Fruit fly (Drosophila melanogaster) whole organism, pupa: ENCODE results near the gene mRpL24.

Experiments used
- CG10348 ChIP-seq: fragments of 200-800 bp; sonication (Bioruptor generic); IDR thresholded peaks from 2 replicates; pipeline ENCODE4 v1.3.6; 2022; ENCODE audit warnings: missing biosample characterization, missing genetic modification characterization
- CG12605 ChIP-seq: fragments of 200-800 bp; sonication (Bioruptor generic); IDR thresholded peaks from 2 replicates; pipeline ENCODE4 v1.3.6; 2022; ENCODE audit warnings: missing biosample characterization, missing genetic modification characterization
- CG13204 ChIP-seq: fragments of 200-800 bp; sonication (Bioruptor generic); optimal IDR thresholded peaks from 2 replicates; lab custom pipeline; 2018; ENCODE audit warnings: missing biosample characterization, mild to moderate bottlenecking, missing genetic modification characterization, moderate library complexity
- CG14655 ChIP-seq: fragments of 200-800 bp; sonication (Bioruptor generic); optimal IDR thresholded peaks from 3 replicates; lab custom pipeline; 2017; ENCODE audit warnings: mild to moderate bottlenecking, missing biosample characterization, missing genetic modification reagents, missing genetic modification characterization
- CG15710 ChIP-seq: fragments of 200-800 bp; sonication (Bioruptor generic); optimal IDR thresholded peaks from 2 replicates; lab custom pipeline; 2018; ENCODE audit warnings: missing biosample characterization, mild to moderate bottlenecking, missing genetic modification characterization, moderate library complexity
- CG17806 ChIP-seq: fragments of 200-800 bp; sonication (Bioruptor generic); optimal IDR thresholded peaks from 2 replicates; lab custom pipeline; 2018; ENCODE audit warnings: missing biosample characterization, mild to moderate bottlenecking, missing genetic modification characterization, moderate library complexity
- CG32121 ChIP-seq: fragments of 200-800 bp; sonication (Bioruptor generic); IDR thresholded peaks from 2 replicates; pipeline ENCODE4 v1.3.6; 2022; ENCODE audit warnings: missing biosample characterization, missing genetic modification characterization
- CG34367 ChIP-seq: fragments of 200-800 bp; sonication (Bioruptor generic); optimal IDR thresholded peaks from 2 replicates; lab custom pipeline; 2018; ENCODE audit warnings: missing biosample characterization, mild to moderate bottlenecking, missing genetic modification characterization
- CG4496 ChIP-seq: fragments of 200-800 bp; sonication (Bioruptor generic); IDR thresholded peaks from 3 replicates; pipeline ENCODE4 v1.3.6; 2022; ENCODE audit warnings: missing biosample characterization, missing genetic modification characterization
- CG8159 ChIP-seq: fragments of 200-800 bp; sonication (Bioruptor generic); optimal IDR thresholded peaks from 3 replicates; lab custom pipeline; 2018; ENCODE audit warnings: missing biosample characterization, mild to moderate bottlenecking, missing genetic modification characterization, moderate library complexity
- CG8301 ChIP-seq: fragments of 200-800 bp; sonication (Bioruptor generic); optimal IDR thresholded peaks from 2 replicates; lab custom pipeline; 2018; ENCODE audit warnings: missing biosample characterization, mild to moderate bottlenecking, missing genetic modification characterization
- CG9948 ChIP-seq: fragments of 200-800 bp; sonication (Bioruptor generic); optimal IDR thresholded peaks from 2 replicates; lab custom pipeline; 2018; ENCODE audit warnings: missing biosample characterization, mild to moderate bottlenecking, missing genetic modification characterization, moderate library complexity
- D1 ChIP-seq: fragments of 200-800 bp; sonication (Bioruptor generic); optimal IDR thresholded peaks from 2 replicates; lab custom pipeline; 2018; ENCODE audit warnings: missing biosample characterization, mild to moderate bottlenecking, missing genetic modification characterization, moderate library complexity
- EcR ChIP-seq: fragments of 200-800 bp; sonication (Bioruptor generic); optimal IDR thresholded peaks from 3 replicates; lab custom pipeline; 2019; ENCODE audit warnings: missing biosample characterization, missing genetic modification characterization, mild to moderate bottlenecking, moderate library complexity, missing genetic modification reagents
- Ets98B ChIP-seq: fragments of 200-800 bp; sonication (Bioruptor generic); IDR thresholded peaks from 2 replicates; pipeline ENCODE4 v1.3.6; 2022; ENCODE audit warnings: missing biosample characterization, missing genetic modification characterization
- Pif1A ChIP-seq: fragments of 200-800 bp; sonication (Bioruptor generic); optimal IDR thresholded peaks from 3 replicates; lab custom pipeline; 2016; ENCODE audit warnings: missing biosample characterization, missing genetic modification characterization
- Pif1B ChIP-seq: fragments of 200-800 bp; sonication (Bioruptor generic); optimal IDR thresholded peaks from 3 replicates; lab custom pipeline; 2016; ENCODE audit warnings: missing biosample characterization, missing genetic modification characterization
- Snoo ChIP-seq: fragments of 200-800 bp; sonication (Bioruptor generic); optimal IDR thresholded peaks from 3 replicates; lab custom pipeline; 2017; ENCODE audit warnings: missing biosample characterization, mild to moderate bottlenecking, missing genetic modification characterization, inconsistent platforms
- fd96Ca ChIP-seq: fragments of 200-800 bp; sonication (Bioruptor generic); IDR thresholded peaks from 3 replicates; pipeline ENCODE4 v1.3.6; 2022; ENCODE audit warnings: missing biosample characterization, missing genetic modification characterization
- gl ChIP-seq: fragments of 200-800 bp; sonication (Bioruptor generic); optimal IDR thresholded peaks from 2 replicates; lab custom pipeline; 2018; ENCODE audit warnings: missing biosample characterization, mild to moderate bottlenecking, missing genetic modification characterization
- rn ChIP-seq: fragments of 200-800 bp; sonication (Bioruptor generic); IDR thresholded peaks from 2 replicates; pipeline ENCODE4 v1.3.6; 2022; ENCODE audit warnings: missing biosample characterization, missing genetic modification characterization

mRpL24 gene

DNA sequence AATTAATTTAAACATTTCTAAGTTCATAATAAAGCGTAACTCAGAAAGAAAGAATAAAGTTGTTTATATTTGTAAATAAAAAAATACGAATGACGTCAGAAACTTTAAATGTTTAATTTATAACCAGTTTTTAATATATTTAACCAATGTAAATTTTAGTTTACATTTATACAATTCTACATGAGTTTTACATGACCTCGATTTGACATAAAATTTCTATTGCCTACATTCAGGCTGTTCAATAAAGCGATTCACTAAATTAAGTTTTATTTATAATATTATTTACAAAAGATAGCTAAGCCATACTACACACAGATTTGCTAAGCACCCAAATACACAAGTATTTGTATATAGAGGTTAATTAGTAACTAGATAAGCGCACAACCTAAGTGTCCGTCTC, 41.3 kb downstream of the mRpL24 start:
- TF ChIP-seq EcR (GFP tag; lab: Kevin White, UChicago) (no peak), CG34367 (tag; lab: Kevin White, UChicago) (no peak), CG10348 (GFP tag; lab: Robert Waterston, UW) (no peak)

dm6 chr2L:4899599-4900559, 45.3 kb downstream of the mRpL24 start:
- no peak for TF ChIP-seq CG8301 (tag; lab: Kevin White, UChicago)
- no peak for TF ChIP-seq rn (GFP tag; lab: Robert Waterston, UW)
- no peak for TF ChIP-seq CG4496 (GFP tag; lab: Robert Waterston, UW)
- TF ChIP-seq CG15710 (tag; lab: Kevin White, UChicago): no peak
- no peak for TF ChIP-seq Pif1B (GFP tag; lab: Kevin White, UChicago)
- TF ChIP-seq CG9948: no peak
- TF ChIP-seq CG13204 (GFP tag; lab: Kevin White, UChicago): no peak
- TF ChIP-seq CG10348 (GFP tag; lab: Robert Waterston, UW): no peak
- no peak for TF ChIP-seq Ets98B (GFP tag; lab: Robert Waterston, UW)
- no peak for TF ChIP-seq CG34367 (tag; lab: Kevin White, UChicago)
- TF ChIP-seq Snoo: no peak
- no peak for TF ChIP-seq D1 (tag; lab: Kevin White, UChicago)
- no peak for TF ChIP-seq CG8159
- TF ChIP-seq CG14655 (GFP tag; lab: Kevin White, UChicago): no peak
- TF ChIP-seq EcR (GFP tag; lab: Kevin White, UChicago): no peak
- no peak for TF ChIP-seq CG12605 (GFP tag; lab: Robert Waterston, UW)
- TF ChIP-seq Pif1A (GFP tag; lab: Kevin White, UChicago): no peak
- TF ChIP-seq CG32121 (GFP tag; lab: Robert Waterston, UW): no peak
- no peak for TF ChIP-seq CG17806
- no peak for TF ChIP-seq fd96Ca (GFP tag; lab: Robert Waterston, UW)

DNA sequence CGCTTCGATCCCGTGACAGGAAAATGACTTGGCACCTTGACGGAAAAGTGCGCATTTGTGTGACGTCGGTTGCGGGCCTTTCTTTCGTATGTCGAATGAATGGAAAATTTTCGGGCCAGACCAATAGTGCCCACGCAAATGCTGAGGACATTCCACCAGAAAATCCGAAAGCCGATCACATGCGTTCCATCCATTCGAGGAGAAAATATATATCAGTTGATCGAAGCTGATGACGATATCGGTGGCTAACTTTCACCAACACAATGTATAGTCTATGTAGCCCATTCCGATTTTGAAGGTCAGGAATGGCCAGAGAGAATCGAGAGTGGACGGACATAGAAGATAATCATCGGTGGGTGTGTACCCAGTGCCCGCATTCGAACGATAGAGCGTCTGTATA, 47.0 kb downstream of the mRpL24 start:
- TF ChIP-seq CG10348 (GFP tag; lab: Robert Waterston, UW): no peak
- no peak for TF ChIP-seq CG32121 (GFP tag; lab: Robert Waterston, UW)
- no peak for TF ChIP-seq Pif1A (GFP tag; lab: Kevin White, UChicago)
- TF ChIP-seq rn (GFP tag; lab: Robert Waterston, UW): no peak
- no peak for TF ChIP-seq Pif1B (GFP tag; lab: Kevin White, UChicago)
- TF ChIP-seq CG13204 (GFP tag; lab: Kevin White, UChicago): no peak
- no peak for TF ChIP-seq EcR (GFP tag; lab: Kevin White, UChicago)
- TF ChIP-seq D1 (tag; lab: Kevin White, UChicago): no peak
- no peak for TF ChIP-seq gl
- TF ChIP-seq Snoo: no peak

DNA sequence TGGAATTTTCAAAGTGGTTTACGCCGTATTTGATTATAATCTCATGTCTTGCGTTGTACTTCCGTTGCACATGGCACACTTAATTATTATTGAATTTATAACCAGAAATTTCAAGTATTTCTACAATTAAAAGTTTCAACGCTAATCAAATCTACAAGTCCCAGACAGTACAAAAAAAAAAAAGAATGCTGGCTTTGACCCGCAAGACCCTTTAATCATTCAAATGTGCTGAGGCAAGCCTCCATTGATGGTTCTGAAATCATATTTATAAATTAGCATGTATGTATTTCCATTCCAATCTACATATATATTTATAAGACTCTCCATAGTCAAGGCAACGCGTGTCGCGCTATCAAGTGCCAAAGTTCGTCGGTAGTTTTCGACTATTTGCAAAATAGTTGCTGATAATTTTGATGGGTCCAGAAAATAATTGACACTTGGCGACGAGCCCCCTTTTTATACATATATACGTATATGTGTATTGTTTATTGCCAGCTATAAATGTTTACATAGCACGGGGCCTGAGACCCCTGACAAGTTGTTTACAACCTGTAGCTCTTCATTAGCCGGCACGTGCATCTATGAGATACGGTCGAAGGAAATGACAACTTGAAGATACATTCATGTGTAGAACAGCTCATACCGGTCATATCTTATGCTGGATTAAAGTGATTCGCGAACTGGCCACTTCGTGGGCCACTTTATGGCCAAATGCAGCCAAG, 48.5 kb downstream of the mRpL24 start:
- TF ChIP-seq CG14655 (GFP tag; lab: Kevin White, UChicago) (no peak), Ets98B (GFP tag; lab: Robert Waterston, UW) (0 out of 2 replicates have a peak, but pooled peaks have one; percentile 13), EcR (GFP tag; lab: Kevin White, UChicago) (peak; percentile 14), CG9948 (no peak)

- TF ChIP-seq CG10348 (GFP tag; lab: Robert Waterston, UW): no peak
- no peak for TF ChIP-seq Ets98B (GFP tag; lab: Robert Waterston, UW)
- no peak for TF ChIP-seq Pif1A (GFP tag; lab: Kevin White, UChicago)
- no peak for TF ChIP-seq CG17806
- TF ChIP-seq CG34367 (tag; lab: Kevin White, UChicago): no peak
- TF ChIP-seq Pif1B (GFP tag; lab: Kevin White, UChicago): no peak
Measured at dm6 chr2L:4895902-4896301, 49.3 kb downstream of the mRpL24 start.
